Worm (Caenorhabditis elegans): ENCODE measurements around the gene ntl-3.

DNA sequence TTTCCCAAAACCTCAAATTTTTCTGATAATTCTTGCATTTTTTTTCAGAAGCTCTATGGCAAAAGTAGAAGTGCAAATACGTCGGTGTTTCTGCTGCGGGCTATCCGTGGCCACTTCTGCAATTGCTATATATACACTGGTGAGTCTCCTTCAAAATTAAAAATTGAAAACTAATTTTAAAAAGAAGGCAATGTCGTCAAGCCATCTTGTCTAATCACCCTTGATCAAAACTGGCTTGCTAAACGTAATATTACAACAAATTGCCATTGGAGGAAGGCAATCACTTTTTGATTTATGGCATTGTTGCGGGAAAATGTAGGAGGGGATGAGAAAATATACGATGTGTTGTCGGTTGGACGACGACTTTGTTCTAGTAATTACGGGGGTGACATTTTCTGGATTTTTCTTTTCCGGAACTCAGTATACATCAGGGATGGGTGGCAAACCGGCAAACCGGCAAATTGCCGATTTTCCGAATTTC lies 29.7 kb downstream of the ntl-3 start, which contains the start of gene C18D11.1:
- TF ChIP-seq elt-2 (tag; optimal IDR thresholded peaks at IDR 0.05) (no peak), efl-1 (optimal IDR thresholded peaks at IDR 0.05) (no peak), efl-1 (GFP tag; optimal IDR thresholded peaks at IDR 0.05 in 1 of 2) (no peak), tbx-2 (tag; optimal IDR thresholded peaks at IDR 0.05) (no peak), elt-3 (tag; optimal IDR thresholded peaks at IDR 0.05) (no peak), sptf-1 (tag; optimal IDR thresholded peaks at IDR 0.05) (no peak), unc-86 (tag; optimal IDR thresholded peaks at IDR 0.05) (no peak), sup-37 (GFP tag; optimal IDR thresholded peaks at IDR 0.05) (no peak), fos-1 (tag; optimal IDR thresholded peaks at IDR 0.05) (no peak), alr-1 (tag; optimal IDR thresholded peaks at IDR 0.05; ENCODE audit: borderline replicate concordance) (no peak), tlp-1 (tag; optimal IDR thresholded peaks at IDR 0.05) (no peak)

All from whole organism, L1 larva.